Worm (Caenorhabditis elegans): ENCODE results near the gene grl-20.

- TF ChIP-seq him-1 (tag; optimal IDR thresholded peaks at IDR 0.05) (no peak), dao-5 (tag; optimal IDR thresholded peaks at IDR 0.05) (no peak)
Measured at ce11 chrIV:2136607-2137006, 7.9 kb upstream of the grl-20 start, which contains the start of gene test-1.
